Worm (Caenorhabditis elegans): ENCODE results near the gene C30H6.8.

The C30H6.8 gene

DNA sequence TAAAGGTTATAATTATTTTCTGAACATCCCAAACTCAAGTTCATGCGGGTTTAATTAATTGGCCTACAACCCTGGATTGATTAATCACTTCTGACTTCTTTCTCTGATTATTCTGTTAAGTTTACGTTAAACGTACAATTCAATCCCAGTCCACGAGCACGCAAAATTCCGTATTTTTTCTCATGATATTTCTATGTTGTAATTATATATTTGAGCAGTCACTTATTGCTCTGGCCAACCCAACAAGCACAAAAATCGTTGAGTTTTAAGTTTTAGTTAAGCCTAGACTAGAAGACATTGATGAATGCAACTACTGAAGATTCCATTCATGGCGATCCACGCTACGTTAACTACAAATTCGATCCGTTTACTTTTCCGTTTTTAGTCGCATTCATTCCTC, 13.8 kb downstream of the C30H6.8 start, which contains the start of gene sru-15:
sru-15 (plus strand) TSS at position 301 of the 400 bp plus-strand sequence.
- TF ChIP-seq klf-2 (GFP tag; conservative IDR thresholded peaks at IDR 0.05), result no peak
- no peak for TF ChIP-seq ref-1 (GFP tag; conservative IDR thresholded peaks at IDR 0.05)
- no peak for TF ChIP-seq T22C8.4 (GFP tag; IDR thresholded peaks at IDR 0.05)
- no peak for TF ChIP-seq tab-1 (GFP tag; IDR thresholded peaks at IDR 0.05)
- TF ChIP-seq cog-1 (tag; optimal IDR thresholded peaks at IDR 0.05), result no peak
- no peak for TF ChIP-seq med-1 (GFP tag; optimal IDR thresholded peaks at IDR 0.05; ENCODE audit: insufficient read depth)
- no peak for TF ChIP-seq ztf-29 (GFP tag; IDR thresholded peaks at IDR 0.05)
- no peak for TF ChIP-seq ztf-23 (GFP tag; IDR thresholded peaks at IDR 0.05)
- no peak for TF ChIP-seq flt-1 (GFP tag; IDR thresholded peaks at IDR 0.05)

DNA sequence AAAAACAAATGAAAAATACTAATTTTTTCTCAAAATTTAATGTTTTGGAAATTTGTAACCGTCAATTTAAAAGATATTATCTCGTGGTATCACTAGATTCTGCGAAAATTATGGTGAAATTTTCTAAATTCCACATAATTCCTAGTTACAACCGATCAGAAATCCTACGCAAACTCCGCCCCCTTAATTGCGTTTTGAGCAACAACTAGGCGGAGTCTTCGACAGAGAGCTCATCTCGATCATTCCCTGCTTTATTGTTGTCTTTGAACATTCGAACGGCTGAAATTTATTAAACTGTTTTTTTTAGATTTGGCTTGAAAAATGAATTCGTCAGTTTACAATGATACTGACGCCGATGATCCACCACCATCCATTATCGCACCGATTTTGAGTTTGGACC, 17.3 kb downstream of the C30H6.8 start, which contains the start of gene T02D1.4:
T02D1.4 (plus strand) TSS at position 301 of the 400 bp plus-strand sequence.
- TF ChIP-seq ztf-29 (GFP tag; IDR thresholded peaks at IDR 0.05) (no peak), tab-1 (GFP tag; IDR thresholded peaks at IDR 0.05) (no peak), ztf-23 (GFP tag; IDR thresholded peaks at IDR 0.05) (no peak), klf-2 (GFP tag; conservative IDR thresholded peaks at IDR 0.05) (no peak), flt-1 (GFP tag; IDR thresholded peaks at IDR 0.05) (no peak), T22C8.4 (GFP tag; IDR thresholded peaks at IDR 0.05) (no peak), med-1 (GFP tag; optimal IDR thresholded peaks at IDR 0.05; ENCODE audit: insufficient read depth) (no peak), ref-1 (GFP tag; conservative IDR thresholded peaks at IDR 0.05) (no peak), cog-1 (tag; optimal IDR thresholded peaks at IDR 0.05) (no peak)

DNA sequence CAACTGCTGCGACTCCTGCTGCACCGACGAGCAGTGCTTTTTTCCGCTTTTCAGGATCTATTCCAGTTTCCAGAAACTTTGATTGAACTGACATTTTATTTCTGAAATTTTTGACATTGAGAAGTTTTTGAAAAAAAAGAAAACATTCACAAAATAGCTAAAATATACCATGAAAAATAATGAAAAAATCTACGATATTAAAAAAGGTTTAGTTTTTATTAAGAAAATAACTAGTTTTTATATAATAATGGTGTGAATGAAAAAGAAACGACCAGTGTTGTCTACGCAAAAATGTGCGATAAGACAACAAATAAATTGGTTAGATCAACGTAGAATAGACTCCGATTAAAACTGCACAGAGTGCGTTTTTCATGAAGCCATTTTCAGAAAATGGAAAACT, 23.4 kb downstream of the C30H6.8 start, which contains the start of gene pmp-4:
pmp-4 (minus strand) TSS at position 101 of the 400 bp plus-strand sequence.
- TF ChIP-seq cog-1 (tag; optimal IDR thresholded peaks at IDR 0.05), result no peak
- no peak for TF ChIP-seq tab-1 (GFP tag; IDR thresholded peaks at IDR 0.05)
- no peak for TF ChIP-seq ztf-23 (GFP tag; IDR thresholded peaks at IDR 0.05)
- no peak for TF ChIP-seq ztf-29 (GFP tag; IDR thresholded peaks at IDR 0.05)
- no peak for TF ChIP-seq flt-1 (GFP tag; IDR thresholded peaks at IDR 0.05)
- no peak for TF ChIP-seq ref-1 (GFP tag; conservative IDR thresholded peaks at IDR 0.05)
- no peak for TF ChIP-seq klf-2 (GFP tag; conservative IDR thresholded peaks at IDR 0.05)
- no peak for TF ChIP-seq med-1 (GFP tag; optimal IDR thresholded peaks at IDR 0.05; ENCODE audit: insufficient read depth)
- TF ChIP-seq T22C8.4 (GFP tag; IDR thresholded peaks at IDR 0.05), result no peak

DNA sequence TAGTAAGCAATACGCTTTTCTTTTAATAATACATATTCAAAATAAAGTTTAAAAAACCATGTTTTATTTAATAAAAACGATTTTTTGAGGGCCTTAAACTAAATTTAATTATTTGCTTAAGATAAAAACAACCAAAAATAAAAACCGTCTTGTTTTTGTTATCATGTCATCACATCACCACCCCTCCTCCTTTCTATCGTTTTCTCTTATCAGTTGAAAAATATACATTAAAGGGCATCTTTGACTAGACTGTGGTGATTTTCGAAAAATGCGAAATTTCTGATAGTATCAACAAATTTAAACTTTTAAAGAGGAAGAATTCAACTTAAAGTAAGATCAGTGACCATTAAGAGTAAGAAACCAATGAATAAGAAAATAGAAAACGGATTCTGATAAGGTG, 24.0 kb downstream of the C30H6.8 start:
- TF ChIP-seq ztf-29 (GFP tag; IDR thresholded peaks at IDR 0.05) (no peak), klf-2 (GFP tag; conservative IDR thresholded peaks at IDR 0.05) (no peak), ztf-23 (GFP tag; IDR thresholded peaks at IDR 0.05) (no peak), T22C8.4 (GFP tag; IDR thresholded peaks at IDR 0.05) (no peak), cog-1 (tag; optimal IDR thresholded peaks at IDR 0.05) (no peak), tab-1 (GFP tag; IDR thresholded peaks at IDR 0.05) (no peak), med-1 (GFP tag; optimal IDR thresholded peaks at IDR 0.05; ENCODE audit: insufficient read depth) (no peak), ref-1 (GFP tag; conservative IDR thresholded peaks at IDR 0.05) (no peak), flt-1 (GFP tag; IDR thresholded peaks at IDR 0.05) (no peak)

DNA sequence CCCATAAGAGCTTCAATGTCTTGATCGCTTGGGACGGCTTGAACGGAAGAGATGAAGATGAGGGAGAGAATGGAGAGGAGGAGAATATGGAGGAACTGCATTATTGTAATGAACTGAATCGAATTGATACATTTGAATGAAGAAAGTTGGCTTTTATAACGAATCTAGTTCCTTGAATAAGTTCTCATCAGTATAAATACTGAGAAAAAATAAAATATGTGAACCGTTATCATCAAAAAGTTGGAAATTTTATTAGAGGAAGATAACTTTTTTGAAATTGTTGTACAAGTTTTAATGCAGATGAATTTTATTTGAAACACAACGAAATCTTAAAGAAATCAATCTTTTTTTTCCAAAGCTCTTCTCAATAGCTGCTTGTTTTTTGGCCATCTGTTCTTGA, 24.9 kb downstream of the C30H6.8 start, which contains the start of gene T02D1.7:
T02D1.7 (minus strand) TSS at position 101 of the 400 bp plus-strand sequence.
- TF ChIP-seq ztf-29 (GFP tag; IDR thresholded peaks at IDR 0.05) (no peak), ztf-23 (GFP tag; IDR thresholded peaks at IDR 0.05) (no peak), med-1 (GFP tag; optimal IDR thresholded peaks at IDR 0.05; ENCODE audit: insufficient read depth) (no peak), tab-1 (GFP tag; IDR thresholded peaks at IDR 0.05) (no peak), T22C8.4 (GFP tag; IDR thresholded peaks at IDR 0.05) (no peak), ref-1 (GFP tag; conservative IDR thresholded peaks at IDR 0.05) (no peak), klf-2 (GFP tag; conservative IDR thresholded peaks at IDR 0.05) (no peak), flt-1 (GFP tag; IDR thresholded peaks at IDR 0.05) (no peak), cog-1 (tag; optimal IDR thresholded peaks at IDR 0.05) (no peak)

DNA sequence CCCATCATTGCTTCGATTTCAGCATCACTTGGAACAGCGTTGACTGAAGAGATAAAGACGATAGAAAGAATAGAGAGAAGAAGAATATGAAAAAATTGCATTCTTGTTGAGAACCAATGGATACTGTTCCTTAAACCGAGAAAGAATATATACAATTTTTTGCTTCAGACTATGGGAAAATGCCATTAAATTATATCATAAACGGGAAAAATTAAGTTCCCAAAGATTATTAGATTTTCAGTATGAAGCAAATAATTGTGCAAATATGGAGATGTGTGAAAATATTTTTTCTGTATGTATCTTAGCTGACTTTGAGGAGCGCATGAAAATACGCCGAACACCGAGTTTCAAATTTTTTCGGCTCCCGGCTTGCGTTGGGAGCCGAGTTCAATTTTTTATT, 25.4 kb downstream of the C30H6.8 start, which contains the start of gene T02D1.9:
T02D1.9 (minus strand) TSS at position 101 of the 400 bp plus-strand sequence.
- TF ChIP-seq tab-1 (GFP tag; IDR thresholded peaks at IDR 0.05) (no peak), ztf-29 (GFP tag; IDR thresholded peaks at IDR 0.05) (no peak), flt-1 (GFP tag; IDR thresholded peaks at IDR 0.05) (no peak), ref-1 (GFP tag; conservative IDR thresholded peaks at IDR 0.05) (no peak), cog-1 (tag; optimal IDR thresholded peaks at IDR 0.05) (no peak), klf-2 (GFP tag; conservative IDR thresholded peaks at IDR 0.05) (no peak), T22C8.4 (GFP tag; IDR thresholded peaks at IDR 0.05) (no peak), med-1 (GFP tag; optimal IDR thresholded peaks at IDR 0.05; ENCODE audit: insufficient read depth) (no peak), ztf-23 (GFP tag; IDR thresholded peaks at IDR 0.05) (no peak)

DNA sequence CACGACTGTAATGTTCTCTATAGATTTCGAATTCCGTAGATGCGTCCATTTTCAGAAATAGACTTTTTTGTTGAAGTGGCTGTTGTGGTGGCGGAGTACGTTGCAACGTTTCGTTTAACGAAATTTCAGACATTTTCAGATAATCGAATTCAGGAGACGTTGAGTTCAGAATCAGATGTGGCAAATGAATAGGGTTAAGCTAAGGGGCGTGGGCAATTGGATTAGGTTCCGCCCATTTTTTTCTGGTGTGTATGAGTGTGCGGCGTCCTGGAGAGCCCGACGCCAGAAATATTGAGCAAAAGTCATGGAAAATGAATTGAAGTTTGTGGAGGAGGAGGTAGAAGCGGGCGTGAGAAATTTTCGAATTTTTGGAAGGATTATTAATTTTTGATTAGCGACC, 31.2 kb downstream of the C30H6.8 start:
- TF ChIP-seq T22C8.4 (GFP tag; IDR thresholded peaks at IDR 0.05) (no peak), cog-1 (tag; optimal IDR thresholded peaks at IDR 0.05) (no peak), klf-2 (GFP tag; conservative IDR thresholded peaks at IDR 0.05) (no peak), flt-1 (GFP tag; IDR thresholded peaks at IDR 0.05) (no peak), med-1 (GFP tag; optimal IDR thresholded peaks at IDR 0.05; ENCODE audit: insufficient read depth) (no peak), ref-1 (GFP tag; conservative IDR thresholded peaks at IDR 0.05) (no peak), tab-1 (GFP tag; IDR thresholded peaks at IDR 0.05) (no peak), ztf-29 (GFP tag; IDR thresholded peaks at IDR 0.05) (no peak), ztf-23 (GFP tag; IDR thresholded peaks at IDR 0.05) (no peak)

DNA sequence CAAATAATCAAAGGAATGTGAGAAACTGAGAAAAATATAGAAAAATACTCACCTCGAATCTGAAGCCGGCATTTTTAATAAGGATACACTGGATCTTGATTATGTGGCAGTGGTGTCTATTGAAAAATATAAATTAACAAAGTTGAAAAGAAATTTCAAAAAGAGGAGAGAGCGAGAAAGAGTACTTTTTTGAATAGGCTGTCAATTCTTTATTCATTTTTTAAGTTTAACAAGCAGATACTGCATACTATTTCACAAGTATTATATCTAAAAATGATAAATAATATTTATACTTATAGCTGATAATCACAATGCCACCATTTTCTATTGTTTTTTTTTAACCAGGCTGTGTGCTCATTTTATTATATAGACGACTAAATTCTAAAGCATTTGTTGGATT, 35.6 kb downstream of the C30H6.8 start, which contains the start of gene npr-26:
npr-26 (minus strand) TSS at position 101 of the 400 bp plus-strand sequence.
- TF ChIP-seq klf-2 (GFP tag; conservative IDR thresholded peaks at IDR 0.05) (no peak), ztf-29 (GFP tag; IDR thresholded peaks at IDR 0.05) (no peak), ref-1 (GFP tag; conservative IDR thresholded peaks at IDR 0.05) (no peak), ztf-23 (GFP tag; IDR thresholded peaks at IDR 0.05) (no peak), med-1 (GFP tag; optimal IDR thresholded peaks at IDR 0.05; ENCODE audit: insufficient read depth) (no peak), flt-1 (GFP tag; IDR thresholded peaks at IDR 0.05) (no peak), cog-1 (tag; optimal IDR thresholded peaks at IDR 0.05) (no peak), T22C8.4 (GFP tag; IDR thresholded peaks at IDR 0.05) (no peak), tab-1 (GFP tag; IDR thresholded peaks at IDR 0.05) (no peak)

DNA sequence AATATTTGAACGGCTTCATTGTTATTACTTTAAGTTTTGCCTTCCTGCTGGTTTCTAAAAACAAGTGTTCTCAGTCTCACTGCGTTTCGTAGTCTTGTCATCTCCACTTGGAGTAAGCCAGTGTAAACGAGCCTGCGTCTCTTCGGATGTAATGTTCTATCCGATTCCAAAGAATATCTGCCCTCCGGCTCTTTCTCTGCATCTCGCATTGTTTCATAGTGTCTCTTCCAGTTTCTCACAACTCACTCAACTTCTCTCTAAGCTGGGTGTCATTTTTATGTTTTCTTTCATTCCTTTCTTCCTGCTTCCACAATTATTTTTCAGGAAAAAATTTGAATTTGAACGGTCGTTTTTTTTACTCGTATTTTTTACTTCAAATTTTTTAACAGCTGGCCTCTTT, 44.8 kb downstream of the C30H6.8 start:
- TF ChIP-seq flt-1 (GFP tag; IDR thresholded peaks at IDR 0.05) (no peak), tab-1 (GFP tag; IDR thresholded peaks at IDR 0.05) (no peak)

DNA sequence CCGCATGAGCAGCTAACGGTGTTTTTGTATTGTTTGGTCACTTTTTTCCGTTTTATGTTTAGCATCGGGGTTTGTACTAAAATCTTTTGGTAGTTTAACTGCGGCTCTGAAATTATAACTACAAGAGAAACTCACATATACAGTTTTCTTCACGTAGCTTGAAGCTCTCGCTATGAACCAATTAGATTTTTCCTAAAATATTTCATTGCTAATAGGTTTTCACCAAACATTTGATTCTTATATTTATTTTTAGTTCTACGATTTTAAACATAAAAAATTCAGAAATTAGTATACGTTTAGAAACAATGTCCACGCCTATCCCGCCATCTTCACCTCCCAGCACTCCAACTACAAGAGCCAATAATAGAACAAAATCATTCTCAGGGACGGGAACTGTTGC, 45.3 kb downstream of the C30H6.8 start, which contains the start of gene C06A12.3:
C06A12.3 (plus strand) TSS at position 301 of the 400 bp plus-strand sequence.
- TF ChIP-seq T22C8.4 (GFP tag; IDR thresholded peaks at IDR 0.05) (no peak), tab-1 (GFP tag; IDR thresholded peaks at IDR 0.05) (no peak), ref-1 (GFP tag; conservative IDR thresholded peaks at IDR 0.05) (no peak), ztf-23 (GFP tag; IDR thresholded peaks at IDR 0.05) (no peak), cog-1 (tag; optimal IDR thresholded peaks at IDR 0.05) (no peak), flt-1 (GFP tag; IDR thresholded peaks at IDR 0.05) (no peak), med-1 (GFP tag; optimal IDR thresholded peaks at IDR 0.05; ENCODE audit: insufficient read depth) (no peak), ztf-29 (GFP tag; IDR thresholded peaks at IDR 0.05) (no peak), klf-2 (GFP tag; conservative IDR thresholded peaks at IDR 0.05) (no peak)
